Worm (Caenorhabditis elegans) whole organism, L3 larva: ENCODE data around the gene igeg-1.

Experiments used
- R02D3.7 ChIP-seq: fragments of 150-350 bp; optimal IDR thresholded peaks from 2 replicates; lab custom pipeline; 2014; ENCODE audit warnings: missing biosample characterization, missing genetic modification characterization
- ZK546.5 ChIP-seq: sonication (generic microtip); optimal IDR thresholded peaks from 2 replicates; lab custom pipeline; 2017; ENCODE audit warnings: missing biosample characterization, missing genetic modification characterization
- aly-2 ChIP-seq: fragments of 150-350 bp; optimal IDR thresholded peaks from 2 replicates; lab custom pipeline; 2014; ENCODE audit warnings: missing biosample characterization, missing genetic modification characterization
- ama-1 ChIP-seq: fragments of 150-350 bp; optimal IDR thresholded peaks from 2 replicates; lab custom pipeline; 2018
- ceh-28 ChIP-seq: fragments of 150-350 bp; optimal IDR thresholded peaks from 2 replicates; lab custom pipeline; 2014; ENCODE audit warnings: missing biosample characterization, missing genetic modification reagents, missing genetic modification characterization
- ceh-82 ChIP-seq: fragments of 150-350 bp; optimal IDR thresholded peaks from 2 replicates; lab custom pipeline; 2014; ENCODE audit warnings: missing biosample characterization, missing genetic modification characterization
- ceh-9 ChIP-seq: sonication (generic microtip); optimal IDR thresholded peaks from 2 replicates; lab custom pipeline; 2018; ENCODE audit warnings: missing biosample characterization, missing genetic modification characterization
- daf-12 ChIP-seq: fragments of 150-350 bp; optimal IDR thresholded peaks from 2 replicates; lab custom pipeline; 2014; ENCODE audit warnings: missing biosample characterization, missing genetic modification reagents, missing genetic modification characterization
- egl-27 ChIP-seq: sonication (generic microtip); optimal IDR thresholded peaks from 4 replicates; lab custom pipeline; 2017; ENCODE audit warnings: missing biosample characterization, missing genetic modification reagents, missing genetic modification characterization
- egl-5 ChIP-seq: fragments of 150-350 bp; optimal IDR thresholded peaks from 2 replicates; lab custom pipeline; 2017; ENCODE audit warnings: missing biosample characterization, missing genetic modification reagents, missing genetic modification characterization, inconsistent platforms
- elt-2 ChIP-seq: sonication (generic microtip); optimal IDR thresholded peaks from 2 replicates; lab custom pipeline; 2016; ENCODE audit warnings: missing genetic modification reagents, mild to moderate bottlenecking, missing genetic modification characterization, missing compliant biosample characterization
- elt-3 ChIP-seq, 3 experiments: fragments of 150-350 bp in 1 of 3; sonication (generic microtip) in 2 of 3; optimal IDR thresholded peaks; 2 replicates in 2 of 3; 4 replicates in 1 of 3; lab custom pipeline; 2014 to 2017; ENCODE audit warnings: missing biosample characterization in 3 of 3, missing genetic modification characterization in 3 of 3
- fkh-10 ChIP-seq: sonication (generic microtip); optimal IDR thresholded peaks from 2 replicates; lab custom pipeline; 2017; ENCODE audit warnings: missing biosample characterization, missing genetic modification reagents, missing genetic modification characterization
- fkh-2 ChIP-seq: fragments of 150-350 bp; optimal IDR thresholded peaks from 2 replicates; lab custom pipeline; 2014; ENCODE audit warnings: missing biosample characterization, missing genetic modification reagents, missing genetic modification characterization
- fos-1 ChIP-seq: fragments of 150-350 bp; optimal IDR thresholded peaks from 2 replicates; lab custom pipeline; 2014; ENCODE audit warnings: missing biosample characterization, missing genetic modification characterization
- jun-1 ChIP-seq: fragments of 150-350 bp; optimal IDR thresholded peaks from 2 replicates; lab custom pipeline; 2014; ENCODE audit warnings: missing biosample characterization, missing genetic modification reagents, missing genetic modification characterization
- lin-15B ChIP-seq: fragments of 150-350 bp; optimal IDR thresholded peaks from 2 replicates; lab custom pipeline; 2014; ENCODE audit warnings: missing biosample characterization, missing genetic modification characterization
- lin-39 ChIP-seq: fragments of 150-350 bp; optimal IDR thresholded peaks from 2 replicates; lab custom pipeline; 2018; ENCODE audit warnings: missing biosample characterization, missing genetic modification reagents, missing genetic modification characterization
- lsy-12 ChIP-seq: sonication (generic microtip); optimal IDR thresholded peaks from 2 replicates; lab custom pipeline; 2016; ENCODE audit warnings: mild to moderate bottlenecking, missing genetic modification characterization, missing compliant biosample characterization
- mdl-1 ChIP-seq: fragments of 150-350 bp; optimal IDR thresholded peaks from 2 replicates; lab custom pipeline; 2014; ENCODE audit warnings: missing biosample characterization, missing genetic modification characterization
- mml-1 ChIP-seq: fragments of 150-350 bp; sonication (generic microtip); optimal IDR thresholded peaks from 3 replicates; lab custom pipeline; 2014; ENCODE audit warnings: missing biosample characterization, missing genetic modification characterization
- nhr-11 ChIP-seq: fragments of 150-350 bp; optimal IDR thresholded peaks from 2 replicates; lab custom pipeline; 2014; ENCODE audit warnings: missing biosample characterization, missing genetic modification characterization
- nhr-12 ChIP-seq: fragments of 150-350 bp; optimal IDR thresholded peaks from 2 replicates; lab custom pipeline; 2014; ENCODE audit warnings: missing biosample characterization, missing genetic modification characterization
- nhr-23 ChIP-seq: fragments of 150-350 bp; optimal IDR thresholded peaks from 2 replicates; lab custom pipeline; 2014; ENCODE audit warnings: missing biosample characterization, missing genetic modification reagents, missing genetic modification characterization
- nhr-25 ChIP-seq: sonication (generic microtip); optimal IDR thresholded peaks from 2 replicates; lab custom pipeline; 2017; ENCODE audit warnings: missing biosample characterization, missing genetic modification characterization
- nhr-43 ChIP-seq: sonication (generic microtip); optimal IDR thresholded peaks from 2 replicates; lab custom pipeline; 2016; ENCODE audit warnings: mild to moderate bottlenecking, missing genetic modification characterization, missing compliant biosample characterization; ENCODE audit not compliant: poor library complexity, severe bottlenecking
- nhr-67 ChIP-seq: fragments of 150-350 bp; optimal IDR thresholded peaks from 2 replicates; lab custom pipeline; 2014; ENCODE audit warnings: missing biosample characterization, missing genetic modification characterization
- nhr-76 ChIP-seq: fragments of 150-350 bp; sonication (generic microtip); optimal IDR thresholded peaks from 5 replicates; lab custom pipeline; 2014; ENCODE audit warnings: missing biosample characterization, missing genetic modification characterization
- nhr-77 ChIP-seq: fragments of 150-350 bp; optimal IDR thresholded peaks from 2 replicates; lab custom pipeline; 2014; ENCODE audit warnings: missing biosample characterization, missing genetic modification characterization
- pha-4 ChIP-seq: fragments of 150-350 bp; optimal IDR thresholded peaks from 2 replicates; lab custom pipeline; 2014; ENCODE audit warnings: missing biosample characterization, missing genetic modification reagents, missing genetic modification characterization
- pqm-1 ChIP-seq: fragments of 150-350 bp; optimal IDR thresholded peaks from 2 replicates; lab custom pipeline; 2017; ENCODE audit warnings: missing biosample characterization, missing genetic modification characterization, inconsistent platforms
- sea-2 ChIP-seq: fragments of 150-350 bp; sonication (generic microtip); optimal IDR thresholded peaks from 4 replicates; lab custom pipeline; 2014; ENCODE audit warnings: missing biosample characterization, missing genetic modification reagents, missing genetic modification characterization
- skn-1 ChIP-seq: fragments of 150-350 bp; optimal IDR thresholded peaks from 2 replicates; lab custom pipeline; 2014; ENCODE audit warnings: missing biosample characterization, missing genetic modification characterization
- tbx-2 ChIP-seq: sonication (generic microtip); optimal IDR thresholded peaks from 2 replicates; lab custom pipeline; 2016; ENCODE audit warnings: mild to moderate bottlenecking, missing genetic modification characterization, missing compliant biosample characterization
- unc-39 ChIP-seq: sonication (generic microtip); optimal IDR thresholded peaks from 4 replicates; lab custom pipeline; 2017; ENCODE audit warnings: missing biosample characterization, missing genetic modification characterization
- unc-62 ChIP-seq: fragments of 150-350 bp; sonication (generic microtip); optimal IDR thresholded peaks from 4 replicates; lab custom pipeline; 2014; ENCODE audit warnings: missing biosample characterization, missing genetic modification reagents, missing genetic modification characterization
- zag-1 ChIP-seq: fragments of 150-350 bp; optimal IDR thresholded peaks from 2 replicates; lab custom pipeline; 2014; ENCODE audit warnings: missing biosample characterization, missing genetic modification characterization
- ztf-11 ChIP-seq: fragments of 150-350 bp; optimal IDR thresholded peaks from 2 replicates; lab custom pipeline; 2014; ENCODE audit warnings: missing biosample characterization, missing genetic modification characterization
- ztf-4 ChIP-seq: fragments of 150-350 bp; optimal IDR thresholded peaks from 2 replicates; lab custom pipeline; 2014; ENCODE audit warnings: missing biosample characterization, missing genetic modification characterization

Gene igeg-1

DNA sequence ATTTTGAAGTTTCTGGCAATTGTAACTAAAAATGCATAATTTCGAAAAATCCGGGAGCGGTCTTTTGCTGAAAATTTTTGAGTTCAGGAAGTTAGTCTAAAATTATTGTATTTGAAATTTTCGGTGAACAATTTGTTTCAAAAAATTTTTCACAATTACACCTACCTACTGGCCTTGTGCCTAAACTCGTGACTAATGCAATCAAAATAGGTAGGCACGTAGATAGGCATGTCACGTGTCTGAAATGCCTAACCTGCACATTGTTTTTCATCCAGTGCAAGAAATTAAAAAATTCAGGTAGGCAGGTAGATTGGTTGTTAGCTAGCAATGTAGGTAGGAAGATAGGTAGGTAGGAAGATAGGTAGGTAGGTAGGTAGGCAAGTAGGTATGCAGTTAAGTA is 5.3 kb upstream of the igeg-1 start:
- TF ChIP-seq ceh-9 (tag; lab: Kevin White, UChicago) (no peak), ZK546.5 (tag; lab: Kevin White, UChicago) (no peak), pqm-1 (tag; lab: Kevin White, UChicago) (no peak), zag-1 (tag; lab: Kevin White, UChicago) (no peak), ceh-82 (no peak), egl-27 (no peak), ztf-11 (tag; lab: Kevin White, UChicago) (no peak), fkh-10 (GFP tag; lab: Kevin White, UChicago) (no peak), fos-1 (tag; lab: Kevin White, UChicago) (no peak), tbx-2 (no peak), sea-2 (GFP tag; lab: Kevin White, UChicago) (no peak), unc-39 (tag; lab: Kevin White, UChicago) (no peak), unc-62 (GFP tag; lab: Kevin White, UChicago) (no peak)

- TF ChIP-seq pha-4 (tag; lab: Kevin White, UChicago) (peak; percentile 48), nhr-25 (peak; percentile 6), elt-2 (tag; lab: Kevin White, UChicago) (peak; percentile 51), mml-1 (tag; lab: Kevin White, UChicago) (no peak), lin-15B (tag; lab: Kevin White, UChicago) (no peak)
- TF ChIP-seq, all 47 proteins: peak for 3
These were observed 4.7 kb upstream of the igeg-1 start for ce11 chrIV:4557731-4558130.

- no peak for TF ChIP-seq nhr-43 (tag; lab: Kevin White, UChicago)
- TF ChIP-seq pqm-1 (tag; lab: Kevin White, UChicago), result peak; percentile 34
- TF ChIP-seq ceh-28 (tag; lab: Kevin White, UChicago), result no peak
- TF ChIP-seq skn-1 (tag; lab: Kevin White, UChicago), result no peak
- TF ChIP-seq fkh-10 (GFP tag; lab: Kevin White, UChicago), result no peak
- TF ChIP-seq lsy-12 (tag; lab: Kevin White, UChicago), result no peak
- no peak for TF ChIP-seq daf-12 (tag; lab: Kevin White, UChicago)
- no peak for TF ChIP-seq fkh-2 (tag; lab: Kevin White, UChicago)
- peak; percentile 18 for TF ChIP-seq pha-4 (tag; lab: Kevin White, UChicago)
- TF ChIP-seq nhr-11 (tag; lab: Kevin White, UChicago), result no peak
- peak; percentile 35 for TF ChIP-seq elt-2 (tag; lab: Kevin White, UChicago)
These were observed 3.3 kb upstream of the igeg-1 start for ce11 chrIV:4559160-4559559.

DNA sequence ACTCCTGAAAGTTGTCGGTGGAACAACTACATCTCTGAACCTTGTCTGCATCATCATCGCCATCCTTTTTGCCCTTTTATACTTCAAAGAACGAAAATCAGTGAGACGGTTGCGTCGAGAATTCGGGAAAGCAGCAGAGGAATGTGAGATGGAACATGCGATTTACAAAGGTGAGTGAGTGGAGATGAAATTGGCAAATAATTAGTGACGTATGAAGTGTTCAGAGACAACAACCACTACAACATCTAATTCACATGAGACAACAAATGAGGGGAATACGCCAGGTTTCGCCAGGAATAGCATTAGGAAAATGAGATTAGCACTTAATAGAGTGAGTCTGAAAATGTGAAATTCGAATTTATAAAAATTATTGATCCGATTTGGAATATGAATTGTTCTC is 2.1 kb downstream of the igeg-1 start:
- TF ChIP-seq fkh-10 (GFP tag; lab: Kevin White, UChicago), result no peak
- no peak for TF ChIP-seq unc-39 (tag; lab: Kevin White, UChicago)
- no peak for TF ChIP-seq elt-3 (tag; optimal IDR thresholded peaks at IDR 0.05; lab: Kevin White, UChicago)
- TF ChIP-seq nhr-11 (tag; lab: Kevin White, UChicago), result no peak
- TF ChIP-seq nhr-77 (tag; lab: Kevin White, UChicago), result no peak
- TF ChIP-seq ZK546.5 (tag; lab: Kevin White, UChicago), result no peak
- TF ChIP-seq lin-39 (tag; lab: Kevin White, UChicago), result no peak
- TF ChIP-seq nhr-12, result no peak
- TF ChIP-seq nhr-43 (tag; lab: Kevin White, UChicago), result no peak
- no peak for TF ChIP-seq R02D3.7 (tag; lab: Kevin White, UChicago)
- no peak for TF ChIP-seq ceh-82
- TF ChIP-seq pqm-1 (tag; lab: Kevin White, UChicago), result no peak
- no peak for TF ChIP-seq lsy-12 (tag; lab: Kevin White, UChicago)
- no peak for TF ChIP-seq mdl-1 (tag; lab: Kevin White, UChicago)
- no peak for TF ChIP-seq nhr-67 (tag; lab: Kevin White, UChicago)
- TF ChIP-seq mml-1 (tag; lab: Kevin White, UChicago), result no peak
- TF ChIP-seq nhr-23 (tag; lab: Kevin White, UChicago), result no peak

DNA sequence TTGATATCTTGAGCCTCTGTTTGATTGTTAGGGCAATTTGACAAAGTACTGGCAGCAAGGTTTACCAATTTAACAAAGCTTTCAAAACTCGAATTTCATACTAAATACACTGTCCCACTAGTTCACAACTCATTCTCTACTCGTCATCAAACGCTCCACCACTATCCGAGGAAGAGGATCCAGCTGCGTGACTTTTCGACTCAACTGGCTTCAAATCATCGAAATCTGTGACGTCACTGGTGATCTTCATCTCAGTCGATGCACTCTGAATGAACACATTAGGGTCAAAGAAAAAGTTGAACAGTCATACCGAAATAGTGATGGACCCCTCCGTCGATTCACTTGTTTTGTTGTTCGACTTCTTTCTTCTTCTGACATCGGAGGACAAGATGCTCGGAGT is 3.4 kb downstream of the igeg-1 start:
- TF ChIP-seq egl-27, result no peak
- TF ChIP-seq egl-5 (tag; lab: Kevin White, UChicago), result no peak
- TF ChIP-seq fos-1 (tag; lab: Kevin White, UChicago), result no peak
- TF ChIP-seq mml-1 (tag; lab: Kevin White, UChicago), result no peak
- TF ChIP-seq ama-1 (lab: Kevin White, UChicago), result no peak
- TF ChIP-seq pha-4 (tag; lab: Kevin White, UChicago), result no peak
- TF ChIP-seq fkh-2 (tag; lab: Kevin White, UChicago), result no peak
- TF ChIP-seq aly-2 (tag; lab: Kevin White, UChicago), result no peak
- TF ChIP-seq ztf-4 (tag; lab: Kevin White, UChicago), result no peak
- TF ChIP-seq lsy-12 (tag; lab: Kevin White, UChicago), result no peak
- TF ChIP-seq nhr-67 (tag; lab: Kevin White, UChicago), result no peak
- no peak for TF ChIP-seq unc-62 (GFP tag; lab: Kevin White, UChicago)
- no peak for TF ChIP-seq elt-2 (tag; lab: Kevin White, UChicago)
- TF ChIP-seq nhr-76 (tag; lab: Kevin White, UChicago), result no peak
- no peak for TF ChIP-seq jun-1 (tag; lab: Kevin White, UChicago)
